Worm (Caenorhabditis elegans) whole organism, mixed stage, embryonic: Measurements from ENCODE around the gene C40A11.8.
"Not testable (repeated sequence)": the region's sequence is repeated elsewhere in the genome, so short reads cannot be mapped to it uniquely, and the experiment has no call there.

Source experiments
- bed-3 ChIP-seq: fragments of 200-800 bp; sonication (Bioruptor generic); optimal IDR thresholded peaks from 3 replicates; lab custom pipeline; 2018; ENCODE audit warnings: mild to moderate bottlenecking, missing genetic modification characterization, moderate library complexity, missing compliant biosample characterization
- blmp-1 ChIP-seq: fragments of 150-350 bp; optimal IDR thresholded peaks from 2 replicates; lab custom pipeline; 2014; ENCODE audit warnings: missing biosample characterization, missing genetic modification characterization
- ham-2 ChIP-seq: fragments of 200-800 bp; sonication (Bioruptor generic); optimal IDR thresholded peaks from 2 replicates; lab custom pipeline; 2018; ENCODE audit warnings: mild to moderate bottlenecking, missing genetic modification characterization, missing compliant biosample characterization
- lin-13 ChIP-seq: fragments of 150-350 bp; optimal IDR thresholded peaks from 2 replicates; lab custom pipeline; 2014; ENCODE audit warnings: missing biosample characterization, missing genetic modification characterization
- lsy-2 ChIP-seq: fragments of 150-350 bp; optimal IDR thresholded peaks from 2 replicates; lab custom pipeline; 2014; ENCODE audit warnings: missing biosample characterization, missing genetic modification characterization
- nhr-12 ChIP-seq: fragments of 150-350 bp; optimal IDR thresholded peaks from 2 replicates; lab custom pipeline; 2014; ENCODE audit warnings: missing biosample characterization, missing genetic modification characterization
- nhr-237 ChIP-seq: fragments of 150-350 bp; optimal IDR thresholded peaks from 2 replicates; lab custom pipeline; 2014; ENCODE audit warnings: missing biosample characterization, missing genetic modification characterization
- pha-4 ChIP-seq: fragments of 150-350 bp; optimal IDR thresholded peaks from 2 replicates; lab custom pipeline; 2018; ENCODE audit warnings: missing biosample characterization, missing genetic modification reagents, missing genetic modification characterization
- sem-2 ChIP-seq: fragments of 200-800 bp; sonication (Bioruptor generic); optimal IDR thresholded peaks from 2 replicates; lab custom pipeline; 2018; ENCODE audit warnings: mild to moderate bottlenecking, missing genetic modification characterization, missing compliant biosample characterization
- snpc-4 ChIP-seq: fragments of 150-350 bp; optimal IDR thresholded peaks from 2 replicates; lab custom pipeline; 2014; ENCODE audit warnings: missing biosample characterization, missing genetic modification characterization
- tbx-8 ChIP-seq: fragments of 200-800 bp; sonication (Bioruptor generic); optimal IDR thresholded peaks from 2 replicates; lab custom pipeline; 2018; ENCODE audit warnings: mild to moderate bottlenecking, missing genetic modification characterization, moderate library complexity, missing compliant biosample characterization
- unc-39 ChIP-seq: fragments of 150-350 bp; optimal IDR thresholded peaks from 2 replicates; lab custom pipeline; 2014; ENCODE audit warnings: missing biosample characterization, missing genetic modification characterization
- unc-62 ChIP-seq: fragments of 150-350 bp; optimal IDR thresholded peaks from 2 replicates; lab custom pipeline; 2014; ENCODE audit warnings: missing biosample characterization, missing genetic modification reagents, missing genetic modification characterization
- ztf-11 ChIP-seq: fragments of 150-350 bp; optimal IDR thresholded peaks from 2 replicates; lab custom pipeline; 2014; ENCODE audit warnings: missing biosample characterization, missing genetic modification characterization

DNA sequence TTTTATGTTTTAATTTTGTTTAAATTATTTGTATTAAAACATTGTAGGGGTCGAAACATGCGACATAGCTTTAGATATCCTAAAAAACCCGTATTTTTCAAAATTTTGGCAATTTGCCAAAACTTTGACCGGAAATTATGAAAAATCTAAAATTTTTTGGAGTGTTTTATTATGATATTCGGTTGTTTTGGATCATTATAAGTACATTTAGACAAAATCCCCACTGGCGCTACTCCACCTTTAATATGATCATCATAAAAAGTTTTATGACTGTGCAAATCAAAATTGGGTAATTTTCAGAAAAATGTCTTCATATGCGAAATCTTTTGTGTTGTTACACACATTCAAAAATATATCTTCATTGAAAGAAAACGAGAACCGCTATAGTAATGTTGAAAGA, 3.0 kb upstream of the C40A11.8 start, which contains the start of gene math-18:
- TF ChIP-seq unc-39 (tag; lab: Kevin White, UChicago); nhr-12; lsy-2 (tag; lab: Kevin White, UChicago); sem-2 (GFP tag; lab: Kevin White, UChicago); bed-3 (GFP tag; lab: Kevin White, UChicago); blmp-1; nhr-237; unc-62 (GFP tag; lab: Kevin White, UChicago); ztf-11 (tag; lab: Kevin White, UChicago); lin-13 (tag; lab: Kevin White, UChicago); pha-4 (tag; lab: Kevin White, UChicago); tbx-8; snpc-4 (tag; lab: Kevin White, UChicago); ham-2 (GFP tag; lab: Kevin White, UChicago): not testable (repeated sequence)
